Worm (Caenorhabditis elegans) whole organism, early embryonic: ENCODE results near the gene ced-13.
"Not testable (repeated sequence)": the region's sequence is repeated elsewhere in the genome, so short reads cannot be mapped to it uniquely, and the experiment has no call there.

Source experiments
- B0310.2 ChIP-seq: sonication (generic microtip); optimal IDR thresholded peaks from 2 replicates; lab custom pipeline; 2016; ENCODE audit warnings: mild to moderate bottlenecking, missing genetic modification characterization, missing compliant biosample characterization
- F13C5.2 ChIP-seq: sonication (generic microtip); optimal IDR thresholded peaks from 2 replicates; lab custom pipeline; 2017; ENCODE audit warnings: mild to moderate bottlenecking, missing genetic modification characterization, inconsistent platforms, missing compliant biosample characterization
- aly-1 ChIP-seq: sonication (generic microtip); optimal IDR thresholded peaks from 2 replicates; lab custom pipeline; 2016; ENCODE audit warnings: missing genetic modification characterization, missing compliant biosample characterization
- ama-1 ChIP-seq: fragments of 150-350 bp; optimal IDR thresholded peaks from 2 replicates; lab custom pipeline; 2014
- ceh-13 ChIP-seq: fragments of 200-800 bp; sonication (Bioruptor generic); optimal IDR thresholded peaks from 2 replicates; lab custom pipeline; 2018; ENCODE audit warnings: mild to moderate bottlenecking, missing genetic modification characterization, missing compliant biosample characterization
- ceh-36 ChIP-seq: sonication (generic microtip); optimal IDR thresholded peaks from 2 replicates; lab custom pipeline; 2016; ENCODE audit warnings: missing genetic modification characterization, inconsistent platforms, missing compliant biosample characterization
- ets-7 ChIP-seq: sonication (generic microtip); optimal IDR thresholded peaks from 2 replicates; lab custom pipeline; 2016; ENCODE audit warnings: missing genotype, missing genetic modification characterization, missing compliant biosample characterization
- flt-1 ChIP-seq: fragments of 200-800 bp; sonication (Bioruptor generic); IDR thresholded peaks from 2 replicates; pipeline ENCODE4 v1.3.6; 2022; ENCODE audit warnings: missing genetic modification characterization, missing compliant biosample characterization
- hmbx-1 ChIP-seq: sonication (generic microtip); optimal IDR thresholded peaks from 2 replicates; lab custom pipeline; 2016; ENCODE audit warnings: mild to moderate bottlenecking, missing genetic modification characterization, missing compliant biosample characterization
- hmg-4 ChIP-seq: fragments of 200-800 bp; sonication (Bioruptor generic); optimal IDR thresholded peaks from 2 replicates; lab custom pipeline; 2018; ENCODE audit warnings: mild to moderate bottlenecking, missing genetic modification characterization, missing compliant biosample characterization
- hnd-1 ChIP-seq: sonication (generic microtip); optimal IDR thresholded peaks from 2 replicates; lab custom pipeline; 2016; ENCODE audit warnings: missing genetic modification characterization, missing compliant biosample characterization
- pes-1 ChIP-seq: fragments of 200-800 bp; sonication (Bioruptor generic); IDR thresholded peaks from 2 replicates; pipeline ENCODE4 v1.3.6; 2022; ENCODE audit warnings: missing genetic modification reagents, missing genetic modification characterization, missing compliant biosample characterization
- scrt-1 ChIP-seq: fragments of 200-800 bp; sonication (Bioruptor generic); IDR thresholded peaks from 2 replicates; pipeline ENCODE4 v1.3.6; 2022; ENCODE audit warnings: missing genetic modification characterization, missing compliant biosample characterization
- sea-1 ChIP-seq: fragments of 200-800 bp; sonication (Bioruptor generic); conservative IDR thresholded peaks from 2 replicates; pipeline ENCODE4 v1.3.6; 2022; ENCODE audit warnings: missing genetic modification characterization, missing compliant biosample characterization
- tbx-11 ChIP-seq: fragments of 200-800 bp; sonication (Bioruptor generic); IDR thresholded peaks from 2 replicates; pipeline ENCODE4 v1.3.6; 2022; ENCODE audit warnings: missing genetic modification characterization, missing compliant biosample characterization
- tbx-37 ChIP-seq: fragments of 200-800 bp; sonication (Bioruptor generic); conservative IDR thresholded peaks from 2 replicates; pipeline ENCODE4 v1.3.6; 2022; ENCODE audit warnings: missing genetic modification reagents, missing genetic modification characterization, missing compliant biosample characterization
- tra-4 ChIP-seq: sonication (generic microtip); optimal IDR thresholded peaks from 2 replicates; lab custom pipeline; 2017; ENCODE audit warnings: missing genetic modification characterization, missing compliant biosample characterization

The ced-13 gene

DNA sequence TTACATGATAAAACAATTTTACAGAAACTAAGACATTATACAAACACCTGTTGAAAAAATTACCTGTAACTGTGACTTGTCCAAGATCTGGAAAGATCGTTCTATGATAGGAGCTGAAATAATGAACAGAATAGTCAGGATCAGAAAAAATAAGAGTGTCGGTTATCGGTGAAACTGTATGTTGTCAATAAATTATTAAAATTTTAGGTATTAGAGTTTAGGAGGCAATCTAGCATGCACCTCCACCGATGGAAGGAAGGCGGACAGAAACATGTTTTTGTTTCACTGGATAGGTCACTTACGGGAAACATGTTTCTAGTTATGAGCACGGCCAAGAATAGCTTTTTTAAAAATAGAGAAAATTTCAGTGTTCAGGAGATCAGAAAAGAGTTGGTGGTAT, at the start of gene ced-13:
Gene ced-13, minus strand, starts transcription at position 101 of the 400 bp plus-strand sequence.
- no peak for TF ChIP-seq tra-4 (tag; lab: Kevin White, UChicago)
- TF ChIP-seq hmbx-1 (tag; lab: Kevin White, UChicago): no peak
- no peak for TF ChIP-seq sea-1 (GFP tag; lab: Robert Waterston, UW)
- no peak for TF ChIP-seq pes-1 (GFP tag; lab: Robert Waterston, UW)
- no peak for TF ChIP-seq tbx-37
- no peak for TF ChIP-seq ama-1
- no peak for TF ChIP-seq B0310.2 (tag; lab: Kevin White, UChicago)
- no peak for TF ChIP-seq ets-7 (tag; lab: Kevin White, UChicago)
- no peak for TF ChIP-seq tbx-11
- no peak for TF ChIP-seq scrt-1 (GFP tag; lab: Robert Waterston, UW)

ce11 chrX:8346248-8346647, 46.8 kb upstream of the ced-13 start, which contains the start of gene drd-5:
Gene drd-5 (minus strand): TSS chrX:8346348.
- TF ChIP-seq hnd-1 (tag; lab: Kevin White, UChicago) (no peak), aly-1 (tag; lab: Kevin White, UChicago) (no peak), hmbx-1 (tag; lab: Kevin White, UChicago) (no peak), pes-1 (GFP tag; lab: Robert Waterston, UW) (no peak), ets-7 (tag; lab: Kevin White, UChicago) (no peak), ceh-13 (GFP tag; lab: Kevin White, UChicago) (no peak), tbx-11 (no peak), tbx-37 (no peak), ceh-36 (tag; lab: Kevin White, UChicago) (no peak)

- TF ChIP-seq hnd-1 (tag; lab: Kevin White, UChicago) (no peak), sea-1 (GFP tag; lab: Robert Waterston, UW) (no peak), hmg-4 (GFP tag; lab: Kevin White, UChicago) (no peak), aly-1 (tag; lab: Kevin White, UChicago) (no peak), B0310.2 (tag; lab: Kevin White, UChicago) (no peak)
Measured at ce11 chrX:8341675-8342074, 42.2 kb upstream of the ced-13 start, which contains the start of gene F55E10.1. Gene F55E10.1 (plus strand): TSS chrX:8341975.

- no peak for TF ChIP-seq tbx-37
- TF ChIP-seq F13C5.2 (tag; lab: Kevin White, UChicago): no peak
- no peak for TF ChIP-seq ceh-13 (GFP tag; lab: Kevin White, UChicago)
- TF ChIP-seq sea-1 (GFP tag; lab: Robert Waterston, UW): no peak
- no peak for TF ChIP-seq hnd-1 (tag; lab: Kevin White, UChicago)
- TF ChIP-seq hmg-4 (GFP tag; lab: Kevin White, UChicago): no peak
- TF ChIP-seq tbx-11: no peak
- no peak for TF ChIP-seq ets-7 (tag; lab: Kevin White, UChicago)
- TF ChIP-seq aly-1 (tag; lab: Kevin White, UChicago): no peak
- TF ChIP-seq scrt-1 (GFP tag; lab: Robert Waterston, UW): no peak
- no peak for TF ChIP-seq B0310.2 (tag; lab: Kevin White, UChicago)
- TF ChIP-seq ama-1: no peak
Measured at ce11 chrX:8340393-8340792, 40.9 kb upstream of the ced-13 start, which contains the start of gene F55E10.2. Gene F55E10.2 (plus strand): TSS chrX:8340693.

DNA sequence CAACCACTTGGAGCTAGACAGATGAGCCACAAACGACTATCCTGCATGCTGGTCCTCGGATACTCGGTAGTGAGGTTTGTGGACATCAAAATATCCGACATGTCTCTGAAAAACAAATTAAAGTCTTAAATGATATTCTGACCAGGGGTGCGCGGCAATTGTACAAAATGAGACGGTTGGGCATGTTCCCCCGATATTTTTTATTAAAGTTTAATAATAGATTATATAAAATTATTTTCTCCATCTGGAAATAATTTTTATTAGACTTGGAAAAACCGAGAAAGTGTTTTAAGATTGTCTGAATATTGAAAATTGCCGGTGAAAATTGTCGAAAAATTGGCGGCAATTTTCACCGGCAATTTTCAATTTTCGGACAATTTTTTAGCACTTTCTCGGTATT, 28.3 kb upstream of the ced-13 start, which contains the start of gene F55E10.4:
Gene F55E10.4, minus strand, starts transcription at position 101 of the 400 bp plus-strand sequence.
- TF ChIP-seq ets-7 (tag; lab: Kevin White, UChicago): no peak
- TF ChIP-seq sea-1 (GFP tag; lab: Robert Waterston, UW): no peak
- TF ChIP-seq pes-1 (GFP tag; lab: Robert Waterston, UW): no peak
- no peak for TF ChIP-seq ama-1
- TF ChIP-seq hmbx-1 (tag; lab: Kevin White, UChicago): no peak
- no peak for TF ChIP-seq ceh-36 (tag; lab: Kevin White, UChicago)
- no peak for TF ChIP-seq tra-4 (tag; lab: Kevin White, UChicago)
- no peak for TF ChIP-seq scrt-1 (GFP tag; lab: Robert Waterston, UW)
- no peak for TF ChIP-seq hmg-4 (GFP tag; lab: Kevin White, UChicago)
- no peak for TF ChIP-seq hnd-1 (tag; lab: Kevin White, UChicago)
- no peak for TF ChIP-seq aly-1 (tag; lab: Kevin White, UChicago)
- no peak for TF ChIP-seq ceh-13 (GFP tag; lab: Kevin White, UChicago)
- no peak for TF ChIP-seq tbx-11
- no peak for TF ChIP-seq F13C5.2 (tag; lab: Kevin White, UChicago)
- no peak for TF ChIP-seq flt-1 (GFP tag; lab: Robert Waterston, UW)
- TF ChIP-seq tbx-37: no peak
- no peak for TF ChIP-seq B0310.2 (tag; lab: Kevin White, UChicago)

ce11 chrX:8326394-8326793, 26.9 kb upstream of the ced-13 start, which contains the start of gene R09F10.8:
Gene R09F10.8 (minus strand): TSS chrX:8326451.
- TF ChIP-seq sea-1 (GFP tag; lab: Robert Waterston, UW): no peak

ce11 chrX:8323371-8323770, 23.9 kb upstream of the ced-13 start, which contains the start of gene R09F10.1:
Gene R09F10.1 (plus strand): TSS chrX:8323592.
- TF ChIP-seq hmg-4 (GFP tag; lab: Kevin White, UChicago) (no peak), F13C5.2 (tag; lab: Kevin White, UChicago) (no peak), tbx-37 (no peak), tbx-11 (no peak), tra-4 (tag; lab: Kevin White, UChicago) (no peak), pes-1 (GFP tag; lab: Robert Waterston, UW) (no peak), B0310.2 (tag; lab: Kevin White, UChicago) (no peak), scrt-1 (GFP tag; lab: Robert Waterston, UW) (no peak), ama-1 (no peak)

ce11 chrX:8321811-8322210, 22.4 kb upstream of the ced-13 start, which contains the start of gene abu-9:
Gene abu-9 (plus strand): TSS chrX:8322111.
- not testable (repeated sequence) for TF ChIP-seq scrt-1 (GFP tag; lab: Robert Waterston, UW); aly-1 (tag; lab: Kevin White, UChicago); ama-1
